Fruit fly (Drosophila melanogaster) whole organism, prepupa: Measurements from ENCODE around the gene Cpr92A.
A peak's percentile ranks its signal among the peaks of the same experiment; 100 is the strongest.

Source experiments
- Blimp-1 ChIP-seq: fragments of 200-800 bp; sonication (Bioruptor generic); optimal IDR thresholded peaks from 3 replicates; lab custom pipeline; 2017; ENCODE audit warnings: missing biosample characterization, missing genetic modification characterization, mild to moderate bottlenecking, moderate library complexity, missing genetic modification reagents
- CG11762 ChIP-seq: fragments of 200-800 bp; sonication (Bioruptor generic); optimal IDR thresholded peaks from 3 replicates; lab custom pipeline; 2016; ENCODE audit warnings: missing biosample characterization, missing genetic modification characterization; ENCODE audit not compliant: insufficient read depth
- CG6163 ChIP-seq: fragments of 200-800 bp; sonication (Bioruptor generic); IDR thresholded peaks from 3 replicates; pipeline ENCODE4 v1.3.6; 2022; ENCODE audit warnings: missing biosample characterization, missing genetic modification characterization
- CG8119 ChIP-seq: fragments of 200-800 bp; sonication (Bioruptor generic); IDR thresholded peaks from 3 replicates; pipeline ENCODE4 v1.3.6; 2022; ENCODE audit warnings: missing biosample characterization, missing genetic modification characterization
- Eip78C ChIP-seq: fragments of 200-800 bp; sonication (Bioruptor generic); peaks from one replicate; lab custom pipeline; 2016; ENCODE audit warnings: missing biosample characterization, missing genetic modification characterization
- Smox ChIP-seq: fragments of 200-800 bp; sonication (Bioruptor generic); optimal IDR thresholded peaks from 3 replicates; lab custom pipeline; 2016; ENCODE audit warnings: missing biosample characterization, missing genetic modification characterization
- dsx ChIP-seq: fragments of 200-800 bp; optimal IDR thresholded peaks from 3 replicates; lab custom pipeline; 2019; ENCODE audit warnings: missing biosample characterization, mild to moderate bottlenecking, missing genetic modification characterization, moderate library complexity; ENCODE audit not compliant: poor library complexity, severe bottlenecking
- eg ChIP-seq: fragments of 200-800 bp; sonication (Bioruptor generic); IDR thresholded peaks from 3 replicates; pipeline ENCODE4 v1.3.6; 2022; ENCODE audit warnings: missing biosample characterization, missing genetic modification characterization
- fkh ChIP-seq: fragments of 200-800 bp; sonication (Bioruptor generic); optimal IDR thresholded peaks from 3 replicates; lab custom pipeline; 2017; ENCODE audit warnings: missing biosample characterization, mild to moderate bottlenecking, missing genetic modification characterization, moderate library complexity
- net ChIP-seq: fragments of 200-800 bp; sonication (Bioruptor generic); optimal IDR thresholded peaks from 3 replicates; lab custom pipeline; 2016; ENCODE audit warnings: missing biosample characterization, missing genetic modification characterization
- salr ChIP-seq, 2 experiments: fragments of 200-800 bp; sonication (Bioruptor generic); optimal IDR thresholded peaks; 3 replicates each; lab custom pipeline; 2016 to 2018; ENCODE audit warnings: missing biosample characterization in 2 of 2, missing genetic modification characterization in 2 of 2, mild to moderate bottlenecking in 1 of 2
- spab ChIP-seq: fragments of 200-800 bp; sonication (Bioruptor generic); optimal IDR thresholded peaks from 2 replicates; lab custom pipeline; 2017; ENCODE audit warnings: missing biosample characterization, mild to moderate bottlenecking, missing genetic modification characterization, missing genetic modification reagents
- ss ChIP-seq, 2 experiments: fragments of 200-800 bp; sonication (Bioruptor generic); optimal IDR thresholded peaks; 2 replicates in 1 of 2; 3 replicates in 1 of 2; lab custom pipeline; 2017 to 2018; ENCODE audit warnings: mild to moderate bottlenecking in 2 of 2, missing biosample characterization in 2 of 2, missing genetic modification characterization in 2 of 2, moderate library complexity in 1 of 2
- svp ChIP-seq: fragments of 200-800 bp; sonication (Bioruptor generic); peaks from one replicate; lab custom pipeline; 2016; ENCODE audit warnings: missing biosample characterization, missing genetic modification characterization
- topi ChIP-seq: fragments of 200-800 bp; sonication (Bioruptor generic); optimal IDR thresholded peaks from 3 replicates; lab custom pipeline; 2016; ENCODE audit warnings: missing biosample characterization, missing genetic modification characterization
- vri ChIP-seq: fragments of 200-800 bp; sonication (Bioruptor generic); optimal IDR thresholded peaks from 3 replicates; lab custom pipeline; 2016; ENCODE audit warnings: missing biosample characterization, mild to moderate bottlenecking, missing genetic modification characterization

Cpr92A gene

DNA sequence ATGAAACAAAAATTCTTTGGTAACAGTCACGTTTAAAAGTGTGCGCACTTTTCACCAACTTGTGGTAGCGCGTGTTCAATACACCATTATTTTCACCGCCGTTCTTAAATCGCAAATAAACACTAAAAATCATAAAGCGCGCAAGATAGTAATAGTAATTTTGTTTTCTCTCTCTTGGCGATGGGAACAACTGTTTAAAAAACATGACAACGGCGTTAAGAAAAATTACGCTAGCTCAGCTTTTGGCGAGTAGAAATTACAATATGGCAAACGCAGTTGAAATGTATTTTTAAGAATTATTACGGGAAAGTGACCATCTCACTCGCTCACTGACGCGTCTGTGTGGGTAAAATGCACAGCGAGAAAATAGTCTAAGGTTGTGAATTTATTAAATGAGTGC is 29.1 kb downstream of the Cpr92A start:
- TF ChIP-seq Smox (GFP tag; lab: Kevin White, UChicago) (peak; percentile 3), topi (GFP tag; lab: Kevin White, UChicago) (no peak)

DNA sequence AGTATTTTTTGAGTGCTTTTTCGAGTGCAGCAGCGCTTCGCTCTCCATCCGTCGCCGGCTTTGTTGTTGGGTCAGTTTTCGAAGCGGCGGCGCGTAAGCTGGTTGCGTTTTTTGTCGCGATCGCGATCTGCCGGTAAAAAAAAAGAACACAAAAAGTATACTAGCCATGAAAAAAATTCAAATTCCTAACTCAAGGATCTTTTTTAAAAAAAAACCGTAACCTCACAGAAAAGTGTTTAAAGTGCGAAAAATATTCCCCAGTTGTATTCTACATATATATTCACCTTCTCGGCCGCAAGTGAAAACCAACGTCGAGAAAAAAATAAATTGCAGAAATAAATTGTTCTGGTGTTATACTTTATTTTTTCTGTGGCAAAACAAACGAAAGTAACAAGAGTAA is 29.6 kb downstream of the Cpr92A start:
- no peak for TF ChIP-seq spab (GFP tag; lab: Kevin White, UChicago)
- TF ChIP-seq ss (GFP tag; optimal IDR thresholded peaks at IDR 0.05; lab: Kevin White, UChicago) = peak in 1 of 2 experiments; percentile 24
- peak; percentile 19 for TF ChIP-seq net (GFP tag; lab: Kevin White, UChicago)
- TF ChIP-seq svp (GFP tag; lab: Kevin White, UChicago) = peak; percentile 59
- TF ChIP-seq CG11762 (GFP tag; lab: Kevin White, UChicago) = no peak
- peak; percentile 49; the same call in 1 of the 3 replicates for TF ChIP-seq eg (GFP tag; lab: Robert Waterston, UW)
- TF ChIP-seq fkh = no peak
- TF ChIP-seq salr (GFP tag; optimal IDR thresholded peaks at IDR 0.05; lab: Kevin White, UChicago) = peak in 1 of 2 experiments; percentile 3
- TF ChIP-seq Eip78C = peak; percentile 64

DNA sequence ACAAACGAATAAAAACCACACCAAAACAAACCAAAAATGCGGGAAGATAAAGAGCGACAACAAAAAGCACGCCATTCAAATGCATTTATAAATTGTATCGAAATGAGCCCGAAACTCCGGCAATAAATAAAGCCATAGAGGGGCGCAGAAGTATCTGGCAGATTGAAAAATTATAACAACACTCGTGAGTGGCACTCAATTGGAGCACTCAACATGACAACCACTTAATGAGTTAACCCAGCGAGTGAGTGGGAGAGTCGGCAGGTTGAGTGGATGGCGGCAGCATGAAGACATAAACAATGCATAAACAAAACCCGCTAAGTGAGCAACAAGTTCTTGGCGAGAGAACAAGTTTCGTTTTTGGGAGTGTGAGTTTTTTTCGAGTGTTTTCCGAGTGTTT is 30.0 kb downstream of the Cpr92A start:
- no peak for TF ChIP-seq fkh
- TF ChIP-seq CG8119 (GFP tag; lab: Robert Waterston, UW) = no peak
- TF ChIP-seq dsx (GFP tag; lab: Kevin White, UChicago) = peak; percentile 13
- TF ChIP-seq Blimp-1 (GFP tag; lab: Kevin White, UChicago) = peak; percentile 7
- peak; percentile 21 for TF ChIP-seq vri (GFP tag; lab: Kevin White, UChicago)
- no peak for TF ChIP-seq CG6163 (GFP tag; lab: Robert Waterston, UW)
